Fruit fly (Drosophila melanogaster) Kc167 (cell line): ENCODE data around the gene DIP-epsilon.

ENCODE experiments used
- Myc ChIP-seq: fragments of >200 bp; optimal IDR thresholded peaks from 2 replicates; lab custom pipeline; 2017; ENCODE audit warnings: missing external identifiers
- Sin3A ChIP-seq: fragments of >200 bp; optimal IDR thresholded peaks from 2 replicates; lab custom pipeline; 2018; ENCODE audit warnings: missing external identifiers
- h ChIP-seq: fragments of >200 bp; optimal IDR thresholded peaks from 3 replicates; lab custom pipeline; 2018; ENCODE audit warnings: missing external identifiers
- psq ChIP-seq: fragments of >200 bp; optimal IDR thresholded peaks from 2 replicates; lab custom pipeline; 2017; ENCODE audit warnings: missing external identifiers

- TF ChIP-seq h = no peak
- TF ChIP-seq Myc (lab: Kevin White, UChicago) = no peak
- TF ChIP-seq psq = no peak
- no peak for TF ChIP-seq Sin3A (lab: Kevin White, UChicago)
Observed at dm6 chr2L:6354656-6355055, 56.5 kb downstream of the DIP-epsilon start, which contains the start of gene ppk14.
